Worm (Caenorhabditis elegans): ENCODE data around the gene dgk-4.

Gene dgk-4

ce11 chrIV:8631033-8631432 lies at the start of gene dgk-4:
Gene dgk-4, plus strand, starts transcription at chrIV:8631333.
- no peak for TF ChIP-seq unc-62 (GFP tag; optimal IDR thresholded peaks at IDR 0.05)

ce11 chrIV:8585076-8586033 lies 45.8 kb upstream of the dgk-4 start, which contains the start of gene catp-7:
Gene catp-7, plus strand, starts transcription at chrIV:8585983.
- TF ChIP-seq unc-62 (GFP tag; optimal IDR thresholded peaks at IDR 0.05), result no peak

DNA sequence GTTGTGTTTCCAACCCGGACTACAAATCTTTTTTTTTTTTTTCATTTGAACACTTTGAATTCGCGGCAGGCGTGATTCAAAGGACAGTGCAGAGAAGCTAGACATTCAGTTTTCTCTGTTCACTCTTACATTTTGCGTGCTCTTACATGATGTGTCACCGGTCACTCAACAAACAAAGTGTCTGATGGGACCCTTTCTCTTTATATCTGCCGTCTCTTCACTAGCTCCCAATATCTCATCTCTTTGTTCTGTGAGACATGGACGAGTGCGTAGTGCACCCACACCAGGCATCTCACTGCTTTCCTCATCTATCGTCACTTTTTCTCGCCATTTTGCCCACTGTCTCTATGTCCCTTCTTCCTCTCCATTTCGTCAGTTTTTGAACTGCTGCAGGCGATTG lies 44.1 kb upstream of the dgk-4 start:
- no peak for TF ChIP-seq unc-62 (GFP tag; optimal IDR thresholded peaks at IDR 0.05)

- no peak for TF ChIP-seq unc-62 (GFP tag; optimal IDR thresholded peaks at IDR 0.05)
These were observed 43.5 kb upstream of the dgk-4 start for ce11 chrIV:8587605-8588004.

- TF ChIP-seq unc-62 (GFP tag; optimal IDR thresholded peaks at IDR 0.05), result no peak
These were observed 35.8 kb upstream of the dgk-4 start, which contains the start of gene Y59H11AR.3 for ce11 chrIV:8595317-8595716. Gene Y59H11AR.3, minus strand, starts transcription at chrIV:8595417.

DNA sequence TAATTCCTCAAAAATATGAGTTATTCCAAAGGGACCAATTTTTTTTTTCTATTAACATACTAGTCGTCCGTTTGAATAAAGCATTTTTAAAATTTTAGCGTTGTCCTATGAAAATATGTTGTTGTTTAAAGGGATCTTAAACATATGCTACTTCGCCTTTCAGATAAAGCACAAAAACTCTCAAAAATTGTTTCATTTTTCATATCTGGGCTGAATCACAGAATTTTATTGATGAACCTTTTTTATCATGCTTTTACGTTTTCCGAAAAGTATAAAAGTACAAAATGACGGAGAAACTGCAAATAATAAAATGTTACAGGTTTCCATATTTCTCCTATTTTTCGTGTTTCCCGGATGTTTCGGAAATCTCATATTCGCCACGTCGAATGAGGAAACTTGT lies 35.4 kb upstream of the dgk-4 start, which contains the start of gene clec-181:
clec-181 (plus strand) TSS at position 301 of the 400 bp plus-strand sequence.
- no peak for TF ChIP-seq unc-62 (GFP tag; optimal IDR thresholded peaks at IDR 0.05)

DNA sequence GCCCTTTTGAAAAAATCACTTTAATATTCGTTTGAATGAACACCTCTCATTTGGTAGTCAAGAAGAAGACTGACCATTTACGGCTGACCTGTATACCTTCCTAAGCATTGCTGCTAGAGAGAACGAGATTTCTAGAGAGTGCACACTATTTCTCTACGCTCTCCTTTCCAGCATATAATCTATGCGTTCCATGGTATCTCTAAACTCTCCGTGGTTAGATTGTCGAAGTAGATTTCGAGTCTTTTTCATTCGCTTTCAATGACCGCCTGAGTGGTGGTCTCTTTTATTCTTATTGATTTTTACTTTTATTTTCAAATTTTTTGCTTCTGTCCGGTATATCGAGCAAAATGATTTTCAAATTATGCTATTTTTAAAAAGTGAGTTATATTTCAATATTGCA lies 33.6 kb upstream of the dgk-4 start:
- no peak for TF ChIP-seq unc-62 (GFP tag; optimal IDR thresholded peaks at IDR 0.05)

DNA sequence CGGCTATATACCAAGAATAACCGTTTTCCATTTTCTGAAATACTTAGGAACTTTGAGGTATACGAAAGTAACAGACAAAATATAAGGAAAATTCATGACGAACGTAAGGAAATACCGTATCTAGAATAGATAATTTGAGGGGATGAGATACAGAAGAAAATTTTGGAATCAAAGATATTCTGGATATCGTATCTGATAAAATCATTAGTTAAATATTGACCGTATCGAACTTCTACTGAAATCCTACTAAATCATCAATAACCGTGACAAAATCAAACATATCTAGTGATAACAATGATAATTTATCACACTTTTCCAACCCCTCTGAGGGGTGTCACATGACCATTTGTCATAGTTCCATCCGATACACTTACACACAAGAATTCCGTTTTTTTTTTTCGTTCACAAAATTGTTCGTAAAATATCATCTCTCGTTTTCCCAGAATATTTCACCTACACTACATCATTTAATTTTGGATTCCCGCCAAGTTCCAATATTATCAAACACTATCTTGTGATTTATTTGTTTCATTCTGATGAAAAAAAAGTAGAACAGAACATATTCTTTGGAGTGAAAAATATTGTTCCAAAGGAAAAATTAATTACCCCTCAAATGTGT lies 30.3 kb upstream of the dgk-4 start, which contains the start of gene Y59H11AR.4:
Y59H11AR.4 (minus strand) TSS at position 51 of the 619 bp plus-strand sequence.
- TF ChIP-seq unc-62 (GFP tag; optimal IDR thresholded peaks at IDR 0.05), result no peak

ce11 chrIV:8602877-8603276 lies 28.3 kb upstream of the dgk-4 start, which contains the start of gene Y59H11AR.10:
Gene Y59H11AR.10, plus strand, starts transcription at chrIV:8603177.
- TF ChIP-seq unc-62 (GFP tag; optimal IDR thresholded peaks at IDR 0.05), result no peak

DNA sequence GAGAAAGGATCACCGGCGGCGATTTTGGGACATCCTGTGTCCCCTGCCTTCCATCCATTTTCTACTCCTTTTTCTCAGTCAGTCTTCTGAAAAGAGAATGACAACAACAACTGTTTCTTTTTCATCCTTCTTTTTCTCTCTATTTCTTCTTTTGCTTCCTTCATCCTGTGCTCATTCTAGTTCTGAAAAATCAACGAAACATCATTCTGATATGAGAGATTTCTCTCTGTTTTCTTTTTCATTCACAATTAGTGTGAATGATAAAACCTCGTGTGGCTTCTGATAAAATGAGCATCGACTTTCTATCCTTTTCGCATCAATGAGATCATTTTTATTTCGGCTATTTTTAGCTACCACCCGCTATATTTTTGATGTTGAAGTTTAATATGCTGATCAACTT lies 25.9 kb upstream of the dgk-4 start:
- no peak for TF ChIP-seq unc-62 (GFP tag; optimal IDR thresholded peaks at IDR 0.05)

DNA sequence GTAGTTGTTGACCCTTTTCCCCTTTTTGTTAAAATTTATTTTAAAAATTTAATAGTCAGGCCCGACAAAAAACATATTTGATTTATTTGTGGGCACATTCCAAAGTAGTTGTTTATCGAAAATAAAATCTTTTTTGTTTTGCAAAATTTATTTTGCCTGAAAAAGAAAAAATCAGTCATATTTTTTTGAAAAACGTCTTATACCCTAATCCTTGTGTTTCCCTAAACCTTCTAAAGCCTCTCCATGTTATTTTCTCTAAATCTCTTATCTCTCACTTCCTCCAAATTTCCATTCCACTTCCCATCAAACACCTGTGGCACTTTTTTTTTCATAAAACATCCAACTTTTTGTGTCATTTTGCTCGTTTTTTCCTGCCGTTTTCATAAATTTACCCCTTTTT lies 22.9 kb upstream of the dgk-4 start:
- no peak for TF ChIP-seq unc-62 (GFP tag; optimal IDR thresholded peaks at IDR 0.05)

- TF ChIP-seq unc-62 (GFP tag; optimal IDR thresholded peaks at IDR 0.05), result no peak
These were observed 22.2 kb upstream of the dgk-4 start, which contains the start of gene F42A9.6 for ce11 chrIV:8608934-8609333. Gene F42A9.6, plus strand, starts transcription at chrIV:8609234.

DNA sequence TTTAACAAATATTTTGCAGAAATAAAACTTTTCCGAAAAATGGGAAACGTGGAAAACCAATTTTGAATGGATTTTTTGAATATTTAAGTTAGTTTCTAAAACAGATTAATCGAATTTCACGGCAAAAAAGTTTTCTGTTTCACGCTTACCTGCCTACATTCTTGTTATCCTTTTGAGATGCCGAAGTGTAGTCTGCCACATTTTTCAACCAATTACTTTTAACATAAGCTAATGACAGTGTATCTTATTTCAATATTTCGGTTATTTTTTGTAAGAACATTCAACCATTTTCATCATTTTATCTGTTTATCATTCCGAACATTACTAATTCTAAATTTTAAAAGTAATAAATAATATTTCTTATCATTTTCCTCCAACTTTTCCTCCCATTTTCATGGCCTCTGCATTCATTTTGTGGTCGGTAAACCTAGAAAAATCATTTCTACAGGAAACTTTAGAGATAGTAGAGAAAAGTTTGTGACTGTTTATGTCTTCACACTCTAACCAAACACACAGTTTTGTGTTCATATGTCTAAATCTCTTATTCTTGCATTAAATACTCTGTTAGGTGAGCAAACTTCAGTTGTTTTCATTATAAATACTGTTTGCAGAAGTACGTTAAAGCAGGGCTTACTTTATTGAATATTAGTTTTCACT lies 19.1 kb upstream of the dgk-4 start, which contains the start of the genes F42A9.17 and cyp-33E2:
F42A9.17 (minus strand) TSS at position 51 of the 657 bp plus-strand sequence.
cyp-33E2 (plus strand) TSS at position 449 of the 657 bp plus-strand sequence.
- no peak for TF ChIP-seq unc-62 (GFP tag; optimal IDR thresholded peaks at IDR 0.05)

DNA sequence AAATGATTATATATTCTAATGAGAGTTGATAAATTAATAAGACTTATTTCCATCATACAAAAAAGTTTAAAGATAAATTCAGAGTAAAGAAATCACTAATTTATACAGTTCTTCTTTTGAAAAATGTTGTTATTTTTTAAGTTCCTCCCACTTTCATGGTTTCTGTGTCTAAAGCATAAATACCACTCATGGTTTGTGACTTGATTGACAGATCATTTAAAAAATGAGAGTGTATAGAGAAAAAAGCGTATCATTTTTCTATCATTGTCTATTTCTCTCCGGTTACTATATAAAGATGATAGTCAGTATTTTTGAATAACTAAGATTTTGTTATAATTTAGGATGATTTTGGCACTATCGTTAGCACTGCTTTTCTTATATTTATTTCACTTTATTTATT lies 16.5 kb upstream of the dgk-4 start, which contains the start of gene cyp-33E3:
cyp-33E3 (plus strand) TSS at position 316 of the 400 bp plus-strand sequence.
- no peak for TF ChIP-seq unc-62 (GFP tag; optimal IDR thresholded peaks at IDR 0.05)

DNA sequence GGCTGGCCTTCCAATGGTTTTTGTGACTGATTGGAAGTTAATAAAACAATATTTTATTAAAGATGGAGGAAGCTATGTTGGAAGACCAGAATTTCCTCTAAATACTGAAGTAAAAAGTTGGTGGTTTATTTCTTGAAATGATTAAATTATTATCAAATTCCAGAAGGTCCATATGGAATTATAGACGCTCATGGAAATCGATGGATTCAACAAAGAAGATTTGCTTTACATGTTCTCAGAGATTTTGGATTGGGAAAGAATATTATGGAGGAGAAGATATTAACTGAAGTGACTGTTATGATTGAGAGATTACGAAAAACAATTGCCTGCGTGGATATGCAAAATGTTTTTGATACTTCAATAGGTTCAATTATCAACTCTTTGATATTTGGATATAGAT lies 15.8 kb upstream of the dgk-4 start:
- no peak for TF ChIP-seq unc-62 (GFP tag; optimal IDR thresholded peaks at IDR 0.05)

- TF ChIP-seq unc-62 (GFP tag; optimal IDR thresholded peaks at IDR 0.05), result no peak
These were observed 14.1 kb upstream of the dgk-4 start, which contains the start of the genes F42A9.7 and F42A9.3 for ce11 chrIV:8617047-8617446. Gene F42A9.7, minus strand, starts transcription at chrIV:8617147. Gene F42A9.3, plus strand, starts transcription at chrIV:8617260.
